Worm (Caenorhabditis elegans) whole organism, mixed stage, embryonic: ENCODE data around the gene T25F10.3.

Experiments
- M03D4.4 ChIP-seq: sonication (generic microtip); optimal IDR thresholded peaks from 2 replicates; lab custom pipeline; 2017; ENCODE audit warnings: mild to moderate bottlenecking, missing genetic modification characterization, missing compliant biosample characterization
- bed-3 ChIP-seq: fragments of 200-800 bp; sonication (Bioruptor generic); optimal IDR thresholded peaks from 3 replicates; lab custom pipeline; 2018; ENCODE audit warnings: mild to moderate bottlenecking, missing genetic modification characterization, moderate library complexity, missing compliant biosample characterization
- blmp-1 ChIP-seq: fragments of 150-350 bp; optimal IDR thresholded peaks from 2 replicates; lab custom pipeline; 2014; ENCODE audit warnings: missing biosample characterization, missing genetic modification characterization
- ceh-39 ChIP-seq: fragments of 150-350 bp; optimal IDR thresholded peaks from 2 replicates; lab custom pipeline; 2014; ENCODE audit warnings: missing biosample characterization, missing genetic modification characterization
- ceh-43 ChIP-seq: fragments of 200-800 bp; sonication (Bioruptor generic); optimal IDR thresholded peaks from 2 replicates; lab custom pipeline; 2018; ENCODE audit warnings: mild to moderate bottlenecking, missing genetic modification characterization, moderate library complexity, missing compliant biosample characterization
- ceh-83 ChIP-seq: fragments of 200-800 bp; sonication (Bioruptor generic); optimal IDR thresholded peaks from 2 replicates; lab custom pipeline; 2018; ENCODE audit warnings: mild to moderate bottlenecking, missing genetic modification characterization, missing compliant biosample characterization
- ces-1 ChIP-seq: fragments of 150-350 bp; optimal IDR thresholded peaks from 2 replicates; lab custom pipeline; 2014; ENCODE audit warnings: missing biosample characterization, missing genetic modification reagents, missing genetic modification characterization
- cnd-1 ChIP-seq: fragments of 200-800 bp; sonication (Bioruptor generic); optimal IDR thresholded peaks from 2 replicates; lab custom pipeline; 2018; ENCODE audit warnings: mild to moderate bottlenecking, missing genetic modification characterization, missing compliant biosample characterization
- drap-1 ChIP-seq: fragments of 200-800 bp; sonication (Bioruptor generic); optimal IDR thresholded peaks from 3 replicates; lab custom pipeline; 2018; ENCODE audit warnings: mild to moderate bottlenecking, missing genetic modification characterization, missing compliant biosample characterization
- elt-1 ChIP-seq: sonication (generic microtip); optimal IDR thresholded peaks from 2 replicates; lab custom pipeline; 2017; ENCODE audit warnings: missing genetic modification characterization, mild to moderate bottlenecking, missing compliant biosample characterization, antibody characterized with exemption, moderate library complexity, borderline replicate concordance; ENCODE audit not compliant: insufficient read depth
- elt-3 ChIP-seq: fragments of 150-350 bp; optimal IDR thresholded peaks from 2 replicates; lab custom pipeline; 2014; ENCODE audit warnings: missing biosample characterization, missing genetic modification characterization
- flh-1 ChIP-seq: fragments of 200-800 bp; sonication (Bioruptor generic); optimal IDR thresholded peaks from 2 replicates; lab custom pipeline; 2018; ENCODE audit warnings: mild to moderate bottlenecking, missing genetic modification characterization, moderate library complexity, missing compliant biosample characterization
- ham-2 ChIP-seq: fragments of 200-800 bp; sonication (Bioruptor generic); optimal IDR thresholded peaks from 2 replicates; lab custom pipeline; 2018; ENCODE audit warnings: mild to moderate bottlenecking, missing genetic modification characterization, missing compliant biosample characterization
- hlh-1 ChIP-seq: fragments of 150-350 bp; optimal IDR thresholded peaks from 2 replicates; lab custom pipeline; 2014; ENCODE audit warnings: missing biosample characterization, missing genetic modification reagents, missing genetic modification characterization
- lin-13 ChIP-seq: fragments of 150-350 bp; optimal IDR thresholded peaks from 2 replicates; lab custom pipeline; 2014; ENCODE audit warnings: missing biosample characterization, missing genetic modification characterization
- lin-32 ChIP-seq: fragments of 200-800 bp; sonication (Bioruptor generic); optimal IDR thresholded peaks from 2 replicates; lab custom pipeline; 2018; ENCODE audit warnings: mild to moderate bottlenecking, missing genetic modification characterization, missing compliant biosample characterization
- lsy-2 ChIP-seq: fragments of 150-350 bp; optimal IDR thresholded peaks from 2 replicates; lab custom pipeline; 2014; ENCODE audit warnings: missing biosample characterization, missing genetic modification characterization
- mab-5 ChIP-seq: fragments of 150-350 bp; optimal IDR thresholded peaks from 2 replicates; lab custom pipeline; 2014; ENCODE audit warnings: missing biosample characterization, missing genetic modification characterization
- mep-1 ChIP-seq: fragments of 150-350 bp; optimal IDR thresholded peaks from 2 replicates; lab custom pipeline; 2017; ENCODE audit warnings: missing biosample characterization, missing genetic modification reagents, missing genetic modification characterization, inconsistent platforms
- mls-2 ChIP-seq: sonication (generic microtip); optimal IDR thresholded peaks from 2 replicates; lab custom pipeline; 2016; ENCODE audit warnings: mild to moderate bottlenecking, missing genetic modification characterization, moderate library complexity, missing compliant biosample characterization
- nhr-12 ChIP-seq: fragments of 150-350 bp; optimal IDR thresholded peaks from 2 replicates; lab custom pipeline; 2014; ENCODE audit warnings: missing biosample characterization, missing genetic modification characterization
- nhr-2 ChIP-seq: fragments of 150-350 bp; optimal IDR thresholded peaks from 2 replicates; lab custom pipeline; 2014; ENCODE audit warnings: missing biosample characterization, missing genetic modification characterization
- nhr-237 ChIP-seq: fragments of 150-350 bp; optimal IDR thresholded peaks from 2 replicates; lab custom pipeline; 2014; ENCODE audit warnings: missing biosample characterization, missing genetic modification characterization
- nhr-28 ChIP-seq: fragments of 150-350 bp; optimal IDR thresholded peaks from 2 replicates; lab custom pipeline; 2014; ENCODE audit warnings: missing biosample characterization, missing genetic modification characterization
- nhr-76 ChIP-seq: sonication (generic microtip); optimal IDR thresholded peaks from 2 replicates; lab custom pipeline; 2017; ENCODE audit warnings: missing biosample characterization, missing genetic modification characterization
- pha-4 ChIP-seq: fragments of 150-350 bp; optimal IDR thresholded peaks from 2 replicates; lab custom pipeline; 2018; ENCODE audit warnings: missing biosample characterization, missing genetic modification reagents, missing genetic modification characterization
- sem-2 ChIP-seq: fragments of 200-800 bp; sonication (Bioruptor generic); optimal IDR thresholded peaks from 2 replicates; lab custom pipeline; 2018; ENCODE audit warnings: mild to moderate bottlenecking, missing genetic modification characterization, missing compliant biosample characterization
- snpc-4 ChIP-seq: fragments of 150-350 bp; optimal IDR thresholded peaks from 2 replicates; lab custom pipeline; 2014; ENCODE audit warnings: missing biosample characterization, missing genetic modification characterization
- sptf-1 ChIP-seq: sonication (generic microtip); optimal IDR thresholded peaks from 2 replicates; lab custom pipeline; 2017; ENCODE audit warnings: mild to moderate bottlenecking, missing genetic modification characterization, moderate library complexity, missing compliant biosample characterization
- tbx-8 ChIP-seq: fragments of 200-800 bp; sonication (Bioruptor generic); optimal IDR thresholded peaks from 2 replicates; lab custom pipeline; 2018; ENCODE audit warnings: mild to moderate bottlenecking, missing genetic modification characterization, moderate library complexity, missing compliant biosample characterization
- unc-120 ChIP-seq: sonication (generic microtip); optimal IDR thresholded peaks from 2 replicates; lab custom pipeline; 2017; ENCODE audit warnings: missing genetic modification characterization, missing compliant biosample characterization; ENCODE audit not compliant: poor library complexity, severe bottlenecking
- unc-39 ChIP-seq: fragments of 150-350 bp; optimal IDR thresholded peaks from 2 replicates; lab custom pipeline; 2014; ENCODE audit warnings: missing biosample characterization, missing genetic modification characterization
- unc-62 ChIP-seq: fragments of 150-350 bp; optimal IDR thresholded peaks from 2 replicates; lab custom pipeline; 2014; ENCODE audit warnings: missing biosample characterization, missing genetic modification reagents, missing genetic modification characterization
- zip-8 ChIP-seq: fragments of 150-350 bp; optimal IDR thresholded peaks from 2 replicates; lab custom pipeline; 2014; ENCODE audit warnings: missing biosample characterization, missing genetic modification characterization
- ztf-11 ChIP-seq: fragments of 150-350 bp; optimal IDR thresholded peaks from 2 replicates; lab custom pipeline; 2014; ENCODE audit warnings: missing biosample characterization, missing genetic modification characterization

T25F10.3 gene

DNA sequence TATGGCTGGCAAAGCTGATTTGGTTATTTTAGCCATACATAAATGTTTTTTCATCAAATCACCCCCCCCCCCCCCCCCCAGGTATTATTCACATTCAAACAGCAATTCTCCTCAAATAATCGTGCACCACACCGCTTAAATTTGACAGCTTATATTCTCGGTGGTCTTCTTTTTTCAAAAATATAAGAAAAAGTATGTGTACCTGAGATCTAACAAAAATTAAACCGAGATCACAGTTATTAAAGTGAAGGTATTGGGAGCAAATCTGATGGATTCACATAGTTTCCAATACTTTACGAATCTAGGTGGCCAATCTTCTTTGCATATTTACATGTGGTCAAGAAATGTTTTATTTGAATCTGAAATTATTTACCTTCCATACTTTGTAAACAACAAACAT, 35.3 kb downstream of the T25F10.3 start, which contains the start of gene ZC404.15:
TSS of gene ZC404.15 (plus strand) at position 301 of the 400 bp plus-strand sequence.
- TF ChIP-seq pha-4 (tag; lab: Kevin White, UChicago) (no peak), unc-39 (no peak), ham-2 (GFP tag; lab: Kevin White, UChicago) (no peak), flh-1 (no peak), blmp-1 (tag; lab: Kevin White, UChicago) (no peak), lin-13 (no peak), ceh-43 (GFP tag; lab: Kevin White, UChicago) (no peak), tbx-8 (GFP tag; lab: Kevin White, UChicago) (no peak), nhr-237 (tag; lab: Kevin White, UChicago) (no peak), snpc-4 (no peak)

DNA sequence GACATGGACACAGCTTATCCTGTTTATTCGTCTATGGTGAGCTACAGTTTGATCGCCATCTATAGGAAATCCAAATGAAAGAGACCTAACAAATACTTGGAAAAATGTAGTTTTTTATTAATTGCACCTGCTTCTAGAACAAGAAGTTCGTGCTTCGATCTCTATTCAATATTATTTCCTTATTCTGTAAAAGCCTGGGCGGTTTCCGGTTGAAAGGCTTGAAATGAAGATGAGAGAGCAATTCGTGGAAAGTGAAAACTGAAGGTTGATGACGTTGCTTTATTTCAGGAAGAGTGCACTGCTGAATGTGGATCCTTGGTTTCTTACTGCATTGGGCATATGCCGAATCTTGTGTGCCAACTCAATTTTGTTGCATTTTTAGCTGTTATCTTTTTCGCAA, 35.8 kb downstream of the T25F10.3 start:
- no peak for TF ChIP-seq mep-1
- TF ChIP-seq sem-2 (GFP tag; lab: Kevin White, UChicago) = no peak
- no peak for TF ChIP-seq bed-3 (GFP tag; lab: Kevin White, UChicago)
- TF ChIP-seq cnd-1 (tag; lab: Kevin White, UChicago) = no peak
- TF ChIP-seq lin-13 = no peak
- TF ChIP-seq hlh-1 = no peak
- TF ChIP-seq unc-39 = no peak
- TF ChIP-seq ceh-83 = no peak
- no peak for TF ChIP-seq nhr-76

DNA sequence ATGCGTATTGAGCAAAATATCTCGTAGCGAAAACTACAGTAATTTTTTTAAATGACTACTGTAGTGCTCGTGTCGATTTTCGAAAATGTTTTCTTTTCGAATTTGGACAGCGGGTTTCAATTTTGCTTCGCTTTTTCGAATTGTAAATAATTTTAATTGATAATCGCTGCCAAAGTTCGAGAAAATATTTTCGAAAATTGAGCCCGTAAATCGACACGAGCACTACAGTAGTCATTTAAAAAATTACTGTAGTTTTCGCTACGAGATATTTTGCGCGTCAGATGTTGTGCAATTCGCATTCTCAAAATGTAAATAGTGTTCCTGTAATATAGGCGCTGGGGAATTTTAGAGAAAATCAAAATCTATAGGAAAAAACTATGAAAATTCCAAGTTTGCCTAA, 37.4 kb downstream of the T25F10.3 start:
- no peak for TF ChIP-seq flh-1
- TF ChIP-seq elt-1 (tag; lab: Kevin White, UChicago) = no peak
- no peak for TF ChIP-seq bed-3 (GFP tag; lab: Kevin White, UChicago)
- no peak for TF ChIP-seq unc-62 (GFP tag; lab: Kevin White, UChicago)
- no peak for TF ChIP-seq hlh-1
- TF ChIP-seq nhr-28 (tag; lab: Kevin White, UChicago) = no peak
- TF ChIP-seq nhr-76 = no peak
- no peak for TF ChIP-seq nhr-12 (tag; lab: Kevin White, UChicago)
- TF ChIP-seq mep-1 = no peak
- no peak for TF ChIP-seq M03D4.4 (tag; lab: Kevin White, UChicago)
- TF ChIP-seq sem-2 (GFP tag; lab: Kevin White, UChicago) = no peak
- TF ChIP-seq ceh-43 (GFP tag; lab: Kevin White, UChicago) = no peak
- TF ChIP-seq snpc-4 = no peak
- no peak for TF ChIP-seq lsy-2 (tag; lab: Kevin White, UChicago)
- no peak for TF ChIP-seq nhr-2 (tag; lab: Kevin White, UChicago)
- TF ChIP-seq zip-8 = no peak
- no peak for TF ChIP-seq mls-2 (tag; lab: Kevin White, UChicago)
- TF ChIP-seq elt-3 (tag; lab: Kevin White, UChicago) = no peak
- no peak for TF ChIP-seq unc-120
- TF ChIP-seq lin-13 = no peak

DNA sequence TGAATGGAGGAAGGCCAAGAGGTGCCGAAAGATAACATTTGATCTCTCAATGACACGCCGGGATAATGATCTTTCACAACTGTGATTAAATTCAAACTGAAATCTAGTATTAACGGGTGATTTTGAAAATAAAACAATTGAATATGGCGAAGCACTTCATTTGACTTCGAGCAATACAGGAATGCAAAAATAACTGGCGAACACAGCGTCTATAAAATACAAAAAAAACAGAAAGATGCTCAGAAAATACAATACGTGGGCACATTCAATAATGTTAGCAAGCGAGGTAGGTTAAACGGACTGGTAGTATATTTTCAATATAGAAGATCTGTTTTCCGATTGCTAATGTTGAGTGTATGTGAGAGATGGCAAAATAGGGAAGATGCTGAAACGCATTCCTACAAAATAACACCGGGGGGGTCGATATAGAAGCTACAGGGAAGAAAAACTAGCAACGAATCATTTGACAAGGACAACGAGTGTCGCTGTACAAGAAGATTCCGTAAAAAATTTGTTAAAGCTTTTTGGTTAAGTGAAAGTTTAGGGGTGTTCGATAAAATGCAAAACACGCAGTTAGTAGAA, 38.3 kb downstream of the T25F10.3 start:
- TF ChIP-seq ceh-43 (GFP tag; lab: Kevin White, UChicago) (no peak), nhr-28 (tag; lab: Kevin White, UChicago) (no peak), tbx-8 (GFP tag; lab: Kevin White, UChicago) (no peak), unc-39 (no peak), ham-2 (GFP tag; lab: Kevin White, UChicago) (no peak), ceh-83 (no peak), nhr-2 (tag; lab: Kevin White, UChicago) (no peak), snpc-4 (no peak), unc-62 (GFP tag; lab: Kevin White, UChicago) (no peak)

DNA sequence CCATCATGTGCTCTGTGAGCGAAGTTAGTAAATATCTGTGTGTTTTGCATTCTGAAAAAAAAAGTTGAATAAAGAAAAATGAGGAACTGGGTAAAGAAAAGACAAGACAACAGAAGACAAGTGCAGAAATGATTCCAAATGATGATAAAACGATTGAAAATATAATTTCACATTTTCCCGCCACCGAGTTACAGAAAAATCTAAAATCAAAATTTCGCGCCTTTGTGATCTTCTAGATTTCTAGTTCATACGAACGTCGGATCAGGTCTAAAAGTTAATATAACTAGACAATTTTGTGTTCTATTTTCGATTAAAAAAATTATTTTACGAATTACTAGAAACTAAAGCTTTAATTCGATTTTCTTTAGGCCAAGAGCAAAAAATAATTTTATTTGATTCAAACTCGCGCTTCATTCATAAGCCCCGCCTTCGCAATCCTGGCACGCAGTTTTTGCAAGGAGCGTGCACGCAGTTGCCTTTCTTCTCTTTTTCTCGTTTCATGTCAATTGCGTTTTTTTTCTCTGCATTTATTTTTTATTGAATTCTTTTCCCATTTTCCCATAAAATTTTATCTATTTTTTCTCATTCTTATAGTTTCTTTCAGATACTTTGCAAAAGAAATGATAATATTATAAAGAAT, 40.1 kb downstream of the T25F10.3 start, which contains the start of the genes spn-4 and spe-39:
TSS of gene spn-4 (minus strand) at position 51 of the 640 bp plus-strand sequence.
TSS of gene spe-39 (plus strand) at position 599 of the 640 bp plus-strand sequence.
- TF ChIP-seq ceh-39 = peak; percentile 13
- TF ChIP-seq ceh-83 = no peak
- no peak for TF ChIP-seq sem-2 (GFP tag; lab: Kevin White, UChicago)
- TF ChIP-seq ham-2 (GFP tag; lab: Kevin White, UChicago) = peak; percentile 15
- no peak for TF ChIP-seq cnd-1 (tag; lab: Kevin White, UChicago)
- peak; percentile 26 for TF ChIP-seq hlh-1
- no peak for TF ChIP-seq flh-1
- no peak for TF ChIP-seq ceh-43 (GFP tag; lab: Kevin White, UChicago)
- TF ChIP-seq unc-120 = no peak
- peak; percentile 48 for TF ChIP-seq mab-5
- TF ChIP-seq unc-62 (GFP tag; lab: Kevin White, UChicago) = no peak
- TF ChIP-seq ces-1 (GFP tag; lab: Kevin White, UChicago) = peak; percentile 79
- no peak for TF ChIP-seq tbx-8 (GFP tag; lab: Kevin White, UChicago)
- TF ChIP-seq drap-1 (GFP tag; lab: Kevin White, UChicago) = no peak
- peak; percentile 30 for TF ChIP-seq blmp-1 (tag; lab: Kevin White, UChicago)
- TF ChIP-seq sptf-1 (tag; lab: Kevin White, UChicago) = peak; percentile 69
- TF ChIP-seq mls-2 (tag; lab: Kevin White, UChicago) = no peak
- no peak for TF ChIP-seq zip-8
- peak; percentile 44 for TF ChIP-seq lin-13
- peak; percentile 49 for TF ChIP-seq M03D4.4 (tag; lab: Kevin White, UChicago)
- no peak for TF ChIP-seq elt-3 (tag; lab: Kevin White, UChicago)
- TF ChIP-seq elt-1 (tag; lab: Kevin White, UChicago) = peak; percentile 6
- peak; percentile 69 for TF ChIP-seq mep-1
- peak; percentile 49 for TF ChIP-seq lsy-2 (tag; lab: Kevin White, UChicago)
- TF ChIP-seq nhr-2 (tag; lab: Kevin White, UChicago) = peak; percentile 29
- TF ChIP-seq nhr-76 = no peak
- no peak for TF ChIP-seq bed-3 (GFP tag; lab: Kevin White, UChicago)
- no peak for TF ChIP-seq unc-39
- peak; percentile 38 for TF ChIP-seq nhr-12 (tag; lab: Kevin White, UChicago)
- peak; percentile 50 for TF ChIP-seq ztf-11 (tag; lab: Kevin White, UChicago)
- no peak for TF ChIP-seq nhr-28 (tag; lab: Kevin White, UChicago)
- peak; percentile 47 for TF ChIP-seq nhr-237 (tag; lab: Kevin White, UChicago)
- TF ChIP-seq lin-32 (GFP tag; lab: Kevin White, UChicago) = no peak
